Fruit fly (Drosophila melanogaster) whole organism, embryonic: Measurements from ENCODE around the gene Cdk5alpha.

Source experiments
- CG15514 ChIP-seq: fragments of 200-800 bp; sonication (Bioruptor generic); optimal IDR thresholded peaks from 3 replicates; lab custom pipeline; 2017; ENCODE audit warnings: missing biosample characterization, missing genetic modification characterization, mild to moderate bottlenecking, moderate library complexity, missing genetic modification reagents
- CG16863 ChIP-seq: fragments of 200-800 bp; sonication (Bioruptor generic); optimal IDR thresholded peaks from 3 replicates; lab custom pipeline; 2016; ENCODE audit warnings: missing biosample characterization, missing genetic modification characterization
- CG1832 ChIP-seq: fragments of 200-800 bp; sonication (Bioruptor generic); optimal IDR thresholded peaks from 2 replicates; lab custom pipeline; 2017; ENCODE audit warnings: missing biosample characterization, mild to moderate bottlenecking, missing genetic modification characterization, inconsistent platforms
- CG3065 ChIP-seq: fragments of 200-800 bp; sonication (Bioruptor generic); optimal IDR thresholded peaks from 2 replicates; lab custom pipeline; 2016; ENCODE audit warnings: missing biosample characterization, missing genetic modification characterization
- CG7372 ChIP-seq: fragments of 200-800 bp; sonication (Bioruptor generic); IDR thresholded peaks from 2 replicates; pipeline ENCODE4 v1.3.6; 2022; ENCODE audit warnings: missing biosample characterization, missing genetic modification characterization
- CG7556 ChIP-seq: fragments of 200-800 bp; sonication (Bioruptor generic); optimal IDR thresholded peaks from 2 replicates; lab custom pipeline; 2017; ENCODE audit warnings: missing biosample characterization, mild to moderate bottlenecking, missing genetic modification characterization
- CG7839 ChIP-seq: fragments of 200-800 bp; sonication (Bioruptor generic); optimal IDR thresholded peaks from 3 replicates; lab custom pipeline; 2018; ENCODE audit warnings: missing biosample characterization, mild to moderate bottlenecking, missing genetic modification characterization, moderate library complexity
- Dll ChIP-seq: fragments of 200-800 bp; sonication (Bioruptor generic); IDR thresholded peaks from 4 replicates; pipeline ENCODE4 v1.3.6; 2022; ENCODE audit warnings: missing biosample characterization, missing genetic modification characterization; ENCODE audit not compliant: partially characterized antibody
- Hand ChIP-seq: fragments of 200-800 bp; sonication (Bioruptor generic); optimal IDR thresholded peaks from 2 replicates; lab custom pipeline; 2017; ENCODE audit warnings: mild to moderate bottlenecking, missing biosample characterization, missing genetic modification reagents, missing genetic modification characterization
- Xrp1 ChIP-seq: fragments of 200-800 bp; sonication (Bioruptor generic); IDR thresholded peaks from 2 replicates; pipeline ENCODE4 v1.3.6; 2022; ENCODE audit warnings: missing biosample characterization, missing genetic modification characterization
- ssp ChIP-seq: fragments of 200-800 bp; sonication (Bioruptor generic); IDR thresholded peaks from 2 replicates; pipeline ENCODE4 v1.3.6; 2022; ENCODE audit warnings: missing biosample characterization, missing genetic modification characterization
- trh ChIP-seq: fragments of 200-800 bp; sonication (Bioruptor generic); optimal IDR thresholded peaks from 2 replicates; lab custom pipeline; 2016; ENCODE audit warnings: missing biosample characterization, missing genetic modification characterization

DNA sequence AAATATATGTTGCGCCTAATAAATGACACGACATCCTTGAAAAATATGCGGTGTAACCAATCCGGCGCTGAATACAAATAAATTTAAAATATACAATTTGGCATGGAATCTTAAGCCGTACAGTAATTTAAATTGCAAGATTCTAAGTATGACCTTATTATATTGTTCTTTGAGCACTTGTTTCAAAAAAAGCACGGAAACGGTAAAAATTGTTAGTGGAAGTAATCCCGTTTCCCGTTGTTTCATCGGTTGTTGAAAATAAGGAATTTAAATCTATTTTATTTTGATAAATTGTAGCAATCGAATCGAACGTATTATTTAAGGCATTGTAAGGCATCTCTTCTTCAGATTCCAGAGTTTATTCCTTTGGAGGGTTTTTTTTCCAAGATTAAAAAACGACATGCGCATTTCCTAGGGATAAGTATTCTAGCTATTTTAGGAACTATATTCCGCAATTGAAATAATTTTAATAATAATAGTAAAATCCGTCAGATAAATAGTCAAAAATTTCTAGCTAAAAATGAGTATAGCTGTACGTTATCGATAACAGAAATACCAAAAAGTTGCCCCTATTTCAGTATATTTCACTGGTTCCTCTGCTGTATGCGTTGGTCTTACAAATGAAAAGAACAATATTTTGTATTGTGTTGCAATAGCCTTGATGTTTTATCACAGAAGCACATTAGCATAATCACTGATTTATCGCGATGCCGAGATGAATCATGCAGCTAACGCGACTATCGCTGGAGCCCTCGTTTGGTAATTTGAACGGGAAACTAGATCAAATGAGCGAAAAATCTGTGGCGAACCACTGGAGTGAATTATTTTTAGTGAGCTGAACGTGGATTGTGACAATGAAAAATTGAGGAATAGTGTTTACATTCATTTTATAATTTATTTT lies 22.6 kb upstream of the Cdk5alpha start, which contains the start of gene GATAd:
- TF ChIP-seq CG1832 (GFP tag; lab: Kevin White, UChicago) (no peak), ssp (GFP tag; lab: Robert Waterston, UW) (peak; percentile 21; the same call in 1 of the 2 replicates), CG16863 (GFP tag; lab: Kevin White, UChicago) (no peak), CG15514 (GFP tag; lab: Kevin White, UChicago) (peak; percentile 99), CG7839 (tag; lab: Kevin White, UChicago) (no peak), CG3065 (no peak), CG7556 (no peak), trh (GFP tag; lab: Kevin White, UChicago) (no peak), CG7372 (GFP tag; lab: Robert Waterston, UW) (no peak), Hand (GFP tag; lab: Kevin White, UChicago) (no peak), Dll (no peak), Xrp1 (no peak)
